Worm (Caenorhabditis elegans): ENCODE measurements around the gene twk-9.
A peak's percentile ranks its signal among the peaks of the same experiment; 100 is the strongest.

The twk-9 gene

ce11 chrIV:9677226-9677992, 15.6 kb upstream of the twk-9 start (continued):
- TF ChIP-seq hlh-11 (tag; optimal IDR thresholded peaks at IDR 0.05) (peak; percentile 90), Y75B8A.6 (GFP tag; IDR thresholded peaks at IDR 0.05) (no peak), lim-7 (GFP tag; IDR thresholded peaks at IDR 0.05) (no peak), egl-27 (tag; optimal IDR thresholded peaks at IDR 0.05) (no peak), hmg-1.1 (GFP tag; IDR thresholded peaks at IDR 0.05) (peak; percentile 56), nhr-237 (tag; optimal IDR thresholded peaks at IDR 0.05) (no peak), Y105C5A.15 (GFP tag; IDR thresholded peaks at IDR 0.05) (no peak), sdz-12 (GFP tag; optimal IDR thresholded peaks at IDR 0.05) (no peak), mdt-29 (GFP tag; IDR thresholded peaks at IDR 0.05) (no peak), pqm-1 (tag; optimal IDR thresholded peaks at IDR 0.05) (peak; percentile 53), aly-2 (tag; optimal IDR thresholded peaks at IDR 0.05) (no peak), lin-29 (GFP tag; IDR thresholded peaks at IDR 0.05) (peak; percentile 32; the same call in 1 of the 2 replicates), unc-130 (GFP tag; optimal IDR thresholded peaks at IDR 0.05) (no peak), set-16 (GFP tag; IDR thresholded peaks at IDR 0.05) (no peak), zag-1 (tag; optimal IDR thresholded peaks at IDR 0.05) (no peak), ctbp-1 (GFP tag; IDR thresholded peaks at IDR 0.05) (peak; percentile 70; the same call in 1 of the 2 replicates), cey-2 (tag; optimal IDR thresholded peaks at IDR 0.05; ENCODE audit: borderline replicate concordance, insufficient read depth) (no peak), php-3 (GFP tag; IDR thresholded peaks at IDR 0.05) (no peak), zip-2 (tag; optimal IDR thresholded peaks at IDR 0.05) (no peak), ZK546.5 (tag; optimal IDR thresholded peaks at IDR 0.05) (no peak), mxl-2 (GFP tag; conservative IDR thresholded peaks at IDR 0.05) (0 out of 2 replicates have a peak, but pooled peaks have one; percentile 9), snpc-1.2 (GFP tag; IDR thresholded peaks at IDR 0.05) (no peak), nhr-42 (GFP tag; IDR thresholded peaks at IDR 0.05) (no peak), nhr-25 (tag; optimal IDR thresholded peaks at IDR 0.05; ENCODE audit: borderline replicate concordance, insufficient read depth) (peak; percentile 21), nhr-41 (GFP tag; IDR thresholded peaks at IDR 0.05) (no peak), dmd-6 (GFP tag; IDR thresholded peaks at IDR 0.05) (peak; percentile 92), hlh-30 (tag; optimal IDR thresholded peaks at IDR 0.05; ENCODE audit: insufficient read depth) (peak; percentile 95), rbr-2 (tag; optimal IDR thresholded peaks at IDR 0.05) (peak; percentile 67), mes-2 (tag; optimal IDR thresholded peaks at IDR 0.05; ENCODE audit: poor library complexity, severe bottlenecking) (peak; percentile 41), lin-13 (GFP tag; optimal IDR thresholded peaks at IDR 0.05) (no peak), zfp-3 (GFP tag; conservative IDR thresholded peaks at IDR 0.05) (no peak), jun-1 (tag; optimal IDR thresholded peaks at IDR 0.05) (no peak), daf-16 (GFP tag; optimal IDR thresholded peaks at IDR 0.05) (peak in 1 of 2 experiments; percentile 46), daf-16 (tag; optimal IDR thresholded peaks at IDR 0.05) (peak; percentile 76), D1046.2 (GFP tag; IDR thresholded peaks at IDR 0.05) (no peak), T20F7.1 (GFP tag; optimal IDR thresholded peaks at IDR 0.05) (peak; percentile 54), lsy-2 (tag; optimal IDR thresholded peaks at IDR 0.05) (peak; percentile 9 to 84), gei-8 (GFP tag; optimal IDR thresholded peaks at IDR 0.05) (no peak), ceh-82 (tag; optimal IDR thresholded peaks at IDR 0.05) (no peak), dmd-8 (GFP tag; IDR thresholded peaks at IDR 0.05) (no peak), zfp-2 (tag; optimal IDR thresholded peaks at IDR 0.05) (no peak), pha-4 (GFP tag; IDR thresholded peaks at IDR 0.05) (no peak), pha-4 (tag; optimal IDR thresholded peaks at IDR 0.05) (peak; percentile 26), zip-11 (GFP tag; IDR thresholded peaks at IDR 0.05) (no peak), fkh-10 (GFP tag; optimal IDR thresholded peaks at IDR 0.05) (peak; percentile 77), nhr-11 (tag; optimal IDR thresholded peaks at IDR 0.05) (peak; percentile 62), tra-1 (GFP tag; IDR thresholded peaks at IDR 0.05) (peak; percentile 69), spr-3 (GFP tag; optimal IDR thresholded peaks at IDR 0.05) (no peak), nhr-48 (tag; optimal IDR thresholded peaks at IDR 0.05) (peak; percentile 85), mxl-3 (GFP tag; optimal IDR thresholded peaks at IDR 0.05) (peak; percentile 93)

Data from whole organism, L4 larva.